Fruit fly (Drosophila melanogaster): ENCODE results near the gene CG42780.

CG42780 gene

dm6 chrX:7290811-7291515 lies 41.0 kb downstream of the CG42780 start, which contains the start of gene unc-119 (continued):
- 0 out of 3 replicates have a peak, but pooled peaks have one; percentile 39 for TF ChIP-seq CG7963 (GFP tag; IDR thresholded peaks at IDR 0.05; ENCODE audit: partially characterized antibody)
- TF ChIP-seq gro (GFP tag; optimal IDR thresholded peaks at IDR 0.05), result peak; percentile 22
- no peak for TF ChIP-seq eyg (GFP tag; optimal IDR thresholded peaks at IDR 0.05)
- TF ChIP-seq rib (GFP tag; IDR thresholded peaks at IDR 0.05), result peak; percentile 80
- TF ChIP-seq Sry-δ (GFP tag; optimal IDR thresholded peaks at IDR 0.05), result peak; percentile 76
- peak; percentile 16 for TF ChIP-seq CG12391 (tag; optimal IDR thresholded peaks at IDR 0.05)
- peak; percentile 1; the same call in 1 of the 2 replicates for TF ChIP-seq sna (GFP tag; IDR thresholded peaks at IDR 0.05; ENCODE audit: partially characterized antibody)
- TF ChIP-seq cwo (GFP tag; optimal IDR thresholded peaks at IDR 0.05), result no peak
- TF ChIP-seq CG10147 (GFP tag; optimal IDR thresholded peaks at IDR 0.05), result peak; percentile 1
- TF ChIP-seq lilli (GFP tag; optimal IDR thresholded peaks at IDR 0.05), result peak; percentile 11
- TF ChIP-seq CG30020 (tag; optimal IDR thresholded peaks at IDR 0.05), result peak; percentile 32
- peak; percentile 39 for TF ChIP-seq CG12299 (tag; optimal IDR thresholded peaks at IDR 0.05)
- no peak for TF ChIP-seq CG4707 (GFP tag; optimal IDR thresholded peaks at IDR 0.05)
- no peak for TF ChIP-seq CG10654 (GFP tag; optimal IDR thresholded peaks at IDR 0.05)
- no peak for TF ChIP-seq CG6765 (GFP tag; optimal IDR thresholded peaks at IDR 0.05)
- no peak for TF ChIP-seq z (GFP tag; IDR thresholded peaks at IDR 0.05)
- peak; percentile 80 for TF ChIP-seq gfzf (GFP tag; optimal IDR thresholded peaks at IDR 0.05)

- no peak for TF ChIP-seq Neu2 (GFP tag; optimal IDR thresholded peaks at IDR 0.05; ENCODE audit: borderline replicate concordance)
- TF ChIP-seq dysf (GFP tag; IDR thresholded peaks at IDR 0.05), result peak; percentile 52; the same call in 2 of the 3 replicates
- no peak for TF ChIP-seq Doc3 (GFP tag; IDR thresholded peaks at IDR 0.05; ENCODE audit: partially characterized antibody)
- TF ChIP-seq unpg (GFP tag; optimal IDR thresholded peaks at IDR 0.05), result no peak
- peak; percentile 69; the same call in 1 of the 3 replicates for TF ChIP-seq ken (GFP tag; IDR thresholded peaks at IDR 0.05)
- TF ChIP-seq CG1647 (GFP tag; optimal IDR thresholded peaks at IDR 0.05), result peak; percentile 16
- 0 out of 3 replicates have a peak, but pooled peaks have one; percentile 46 for TF ChIP-seq so (GFP tag; IDR thresholded peaks at IDR 0.05)
- TF ChIP-seq shn (GFP tag; optimal IDR thresholded peaks at IDR 0.05), result peak; percentile 60
- TF ChIP-seq gfzf (GFP tag; optimal IDR thresholded peaks at IDR 0.05), result peak; percentile 97
- peak; percentile 26 for TF ChIP-seq CG4820 (GFP tag; optimal IDR thresholded peaks at IDR 0.05)
- peak; percentile 27 for TF ChIP-seq Mes4 (GFP tag; optimal IDR thresholded peaks at IDR 0.05)
- TF ChIP-seq E2f1 (GFP tag; IDR thresholded peaks at IDR 0.05), result peak; percentile 51
- TF ChIP-seq CG12744 (GFP tag; optimal IDR thresholded peaks at IDR 0.05), result no peak
- no peak for TF ChIP-seq Deaf1 (tag; optimal IDR thresholded peaks at IDR 0.05)
- TF ChIP-seq Dp (GFP tag; optimal IDR thresholded peaks at IDR 0.05), result peak; percentile 54
- TF ChIP-seq CG6689 (GFP tag; IDR thresholded peaks at IDR 0.05), result peak; percentile 45; the same call in 1 of the 2 replicates
- TF ChIP-seq zen (tag; optimal IDR thresholded peaks at IDR 0.05), result peak; percentile 23
- TF ChIP-seq CG11456 (GFP tag; IDR thresholded peaks at IDR 0.05), result peak; percentile 74; the same call in 2 of the 3 replicates
- TF ChIP-seq cg (GFP tag; optimal IDR thresholded peaks at IDR 0.05), result no peak
- no peak for TF ChIP-seq Dfd (GFP tag; optimal IDR thresholded peaks at IDR 0.05)
- no peak for TF ChIP-seq dati (GFP tag; IDR thresholded peaks at IDR 0.05)
- no peak for TF ChIP-seq Lim3 (GFP tag; IDR thresholded peaks at IDR 0.05)
- peak; percentile 52 for TF ChIP-seq pnt (GFP tag; optimal IDR thresholded peaks at IDR 0.05)
- TF ChIP-seq seq (GFP tag; IDR thresholded peaks at IDR 0.05), result no peak
- peak; percentile 42 for TF ChIP-seq CG11085 (GFP tag; IDR thresholded peaks at IDR 0.05)
- no peak for TF ChIP-seq oc (tag; optimal IDR thresholded peaks at IDR 0.05)
- peak; percentile 8 for TF ChIP-seq CG16815 (GFP tag; optimal IDR thresholded peaks at IDR 0.05)
- TF ChIP-seq jigr1 (GFP tag; IDR thresholded peaks at IDR 0.05), result no peak
- TF ChIP-seq Mad (GFP tag; optimal IDR thresholded peaks at IDR 0.05), result peak; percentile 64
- no peak for TF ChIP-seq en (GFP tag; optimal IDR thresholded peaks at IDR 0.05)
These were observed 45.7 kb downstream of the CG42780 start, which contains the start of gene CG2059 for dm6 chrX:7285995-7286985. TSS of gene CG2059 (plus strand) at chrX:7286358.
